Worm (Caenorhabditis elegans) whole organism, L2 larva: ENCODE data around the gene txdc-17.

Source experiments
- C34F6.9 ChIP-seq: fragments of 150-350 bp; optimal IDR thresholded peaks from 2 replicates; lab custom pipeline; 2014; ENCODE audit warnings: missing biosample characterization, missing genetic modification characterization
- F13H6.1 ChIP-seq: sonication (generic microtip); optimal IDR thresholded peaks from 2 replicates; lab custom pipeline; 2016; ENCODE audit warnings: missing genetic modification characterization, missing compliant biosample characterization
- R02D3.7 ChIP-seq: fragments of 150-350 bp; optimal IDR thresholded peaks from 2 replicates; lab custom pipeline; 2014; ENCODE audit warnings: missing biosample characterization, missing genetic modification characterization
- Y55F3AM.14 ChIP-seq: fragments of 200-800 bp; sonication (Bioruptor generic); optimal IDR thresholded peaks from 2 replicates; lab custom pipeline; 2018; ENCODE audit warnings: mild to moderate bottlenecking, missing genetic modification characterization, missing compliant biosample characterization
- ZK546.5 ChIP-seq: sonication (generic microtip); optimal IDR thresholded peaks from 2 replicates; lab custom pipeline; 2017; ENCODE audit warnings: missing biosample characterization, missing genetic modification characterization
- alr-1 ChIP-seq: fragments of 150-350 bp; optimal IDR thresholded peaks from 2 replicates; lab custom pipeline; 2014; ENCODE audit warnings: missing biosample characterization, missing genetic modification characterization
- aly-2 ChIP-seq: fragments of 150-350 bp; optimal IDR thresholded peaks from 2 replicates; lab custom pipeline; 2014; ENCODE audit warnings: missing biosample characterization, missing genetic modification characterization
- ama-1 ChIP-seq: fragments of 150-350 bp; optimal IDR thresholded peaks from 2 replicates; lab custom pipeline; 2018; ENCODE audit warnings: inconsistent platforms
- blmp-1 ChIP-seq: sonication (generic microtip); optimal IDR thresholded peaks from 2 replicates; lab custom pipeline; 2017; ENCODE audit warnings: missing genetic modification characterization, mild to moderate bottlenecking, missing compliant biosample characterization, antibody characterized with exemption, moderate library complexity; ENCODE audit not compliant: insufficient read depth
- ceh-16 ChIP-seq: fragments of 150-350 bp; optimal IDR thresholded peaks from 2 replicates; lab custom pipeline; 2014; ENCODE audit warnings: missing biosample characterization, missing genetic modification characterization
- ceh-82 ChIP-seq: fragments of 150-350 bp; optimal IDR thresholded peaks from 2 replicates; lab custom pipeline; 2014; ENCODE audit warnings: missing biosample characterization, missing genetic modification characterization
- crh-2 ChIP-seq: sonication (generic microtip); optimal IDR thresholded peaks from 2 replicates; lab custom pipeline; 2017; ENCODE audit warnings: missing biosample characterization, missing genetic modification characterization
- dmd-4 ChIP-seq: sonication (generic microtip); optimal IDR thresholded peaks from 2 replicates; lab custom pipeline; 2017; ENCODE audit warnings: missing biosample characterization, missing genetic modification characterization
- egl-27 ChIP-seq: sonication (generic microtip); optimal IDR thresholded peaks from 3 replicates; lab custom pipeline; 2017; ENCODE audit warnings: missing biosample characterization, missing genetic modification reagents, missing genetic modification characterization
- elt-1 ChIP-seq: fragments of 150-350 bp; optimal IDR thresholded peaks from 2 replicates; lab custom pipeline; 2014; ENCODE audit warnings: missing biosample characterization, missing genetic modification characterization
- elt-3 ChIP-seq: sonication (generic microtip); optimal IDR thresholded peaks from 2 replicates; lab custom pipeline; 2017; ENCODE audit warnings: missing biosample characterization, missing genetic modification characterization
- fos-1 ChIP-seq: fragments of 150-350 bp; optimal IDR thresholded peaks from 2 replicates; lab custom pipeline; 2014; ENCODE audit warnings: missing biosample characterization, missing genetic modification characterization
- gmeb-1 ChIP-seq: fragments of 150-350 bp; optimal IDR thresholded peaks from 2 replicates; lab custom pipeline; 2014; ENCODE audit warnings: missing biosample characterization, missing genetic modification characterization
- lin-11 ChIP-seq: fragments of 150-350 bp; sonication (generic microtip); optimal IDR thresholded peaks from 2 replicates; lab custom pipeline; 2014; ENCODE audit warnings: missing biosample characterization, missing genetic modification characterization, inconsistent platforms, mixed read lengths
- lin-13 ChIP-seq: fragments of 150-350 bp; optimal IDR thresholded peaks from 2 replicates; lab custom pipeline; 2014; ENCODE audit warnings: missing biosample characterization, missing genetic modification reagents, missing genetic modification characterization
- lin-39 ChIP-seq: fragments of 150-350 bp; optimal IDR thresholded peaks from 2 replicates; lab custom pipeline; 2014; ENCODE audit warnings: missing biosample characterization, missing genetic modification reagents, missing genetic modification characterization
- lsy-2 ChIP-seq, 2 experiments: fragments of 150-350 bp in 1 of 2; sonication (generic microtip) in 1 of 2; optimal IDR thresholded peaks; 2 replicates each; lab custom pipeline; 2014 to 2017; ENCODE audit warnings: missing biosample characterization in 2 of 2, missing genetic modification characterization in 2 of 2
- mab-5 ChIP-seq: fragments of 150-350 bp; optimal IDR thresholded peaks from 2 replicates; lab custom pipeline; 2014; ENCODE audit warnings: missing biosample characterization, missing genetic modification characterization
- mbf-1 ChIP-seq: sonication (generic microtip); optimal IDR thresholded peaks from 2 replicates; lab custom pipeline; 2017; ENCODE audit warnings: missing biosample characterization, missing genetic modification characterization
- mdl-1 ChIP-seq, 2 experiments: fragments of 150-350 bp in 1 of 2; sonication (generic microtip) in 1 of 2; optimal IDR thresholded peaks; 2 replicates each; lab custom pipeline; 2017; ENCODE audit warnings: missing biosample characterization in 2 of 2, missing genetic modification characterization in 2 of 2
- nhr-10 ChIP-seq: sonication (generic microtip); optimal IDR thresholded peaks from 2 replicates; lab custom pipeline; 2017; ENCODE audit warnings: missing biosample characterization, missing genetic modification characterization
- nhr-11 ChIP-seq: fragments of 150-350 bp; optimal IDR thresholded peaks from 2 replicates; lab custom pipeline; 2014; ENCODE audit warnings: missing biosample characterization, missing genetic modification characterization
- nhr-12 ChIP-seq: fragments of 150-350 bp; optimal IDR thresholded peaks from 2 replicates; lab custom pipeline; 2014; ENCODE audit warnings: missing biosample characterization, missing genetic modification characterization
- nhr-129 ChIP-seq: fragments of 150-350 bp; optimal IDR thresholded peaks from 2 replicates; lab custom pipeline; 2014; ENCODE audit warnings: missing biosample characterization, missing genetic modification characterization
- nhr-21 ChIP-seq: fragments of 150-350 bp; optimal IDR thresholded peaks from 2 replicates; lab custom pipeline; 2014; ENCODE audit warnings: missing biosample characterization, missing genetic modification characterization
- nhr-23 ChIP-seq: fragments of 150-350 bp; optimal IDR thresholded peaks from 2 replicates; lab custom pipeline; 2014; ENCODE audit warnings: missing biosample characterization, missing genetic modification reagents, missing genetic modification characterization
- nhr-237 ChIP-seq: fragments of 150-350 bp; optimal IDR thresholded peaks from 2 replicates; lab custom pipeline; 2014; ENCODE audit warnings: missing biosample characterization, missing genetic modification characterization
- nhr-25 ChIP-seq: fragments of 150-350 bp; sonication (generic microtip); optimal IDR thresholded peaks from 3 replicates; lab custom pipeline; 2014; ENCODE audit warnings: missing biosample characterization, missing genetic modification characterization
- nhr-6 ChIP-seq: fragments of 150-350 bp; optimal IDR thresholded peaks from 2 replicates; lab custom pipeline; 2014; ENCODE audit warnings: missing biosample characterization, missing genetic modification characterization
- nhr-77 ChIP-seq: fragments of 150-350 bp; optimal IDR thresholded peaks from 2 replicates; lab custom pipeline; 2014; ENCODE audit warnings: missing biosample characterization, missing genetic modification characterization
- peb-1 ChIP-seq: fragments of 150-350 bp; optimal IDR thresholded peaks from 2 replicates; lab custom pipeline; 2014; ENCODE audit warnings: missing biosample characterization, missing genetic modification characterization
- sem-4 ChIP-seq: fragments of 150-350 bp; optimal IDR thresholded peaks from 2 replicates; lab custom pipeline; 2014; ENCODE audit warnings: missing biosample characterization, missing genetic modification reagents, missing genetic modification characterization
- skn-1 ChIP-seq: sonication (generic microtip); optimal IDR thresholded peaks from 2 replicates; lab custom pipeline; 2017; ENCODE audit warnings: missing biosample characterization, missing genetic modification characterization
- sma-3 ChIP-seq: sonication (generic microtip); optimal IDR thresholded peaks from 2 replicates; lab custom pipeline; 2016; ENCODE audit warnings: missing genetic modification reagents, missing genetic modification characterization, missing compliant biosample characterization
- sma-9 ChIP-seq, 2 experiments: fragments of 150-350 bp in 1 of 2; sonication (generic microtip) in 1 of 2; optimal IDR thresholded peaks; 2 replicates each; lab custom pipeline; 2014 to 2016; ENCODE audit warnings: missing genetic modification characterization in 2 of 2, mild to moderate bottlenecking in 1 of 2, missing biosample characterization in 1 of 2, missing compliant biosample characterization in 1 of 2, missing genetic modification reagents in 1 of 2, moderate library complexity in 1 of 2
- snpc-4 ChIP-seq: fragments of 150-350 bp; optimal IDR thresholded peaks from 2 replicates; lab custom pipeline; 2014; ENCODE audit warnings: missing biosample characterization, missing genetic modification characterization
- unc-39 ChIP-seq: fragments of 150-350 bp; optimal IDR thresholded peaks from 2 replicates; lab custom pipeline; 2014; ENCODE audit warnings: missing biosample characterization, missing genetic modification characterization
- unc-55 ChIP-seq: fragments of 150-350 bp; sonication (generic microtip); optimal IDR thresholded peaks from 3 replicates; lab custom pipeline; 2014; ENCODE audit warnings: missing biosample characterization, missing genetic modification reagents, missing genetic modification characterization
- unc-62 ChIP-seq: fragments of 150-350 bp; optimal IDR thresholded peaks from 2 replicates; lab custom pipeline; 2014; ENCODE audit warnings: missing biosample characterization, missing genetic modification reagents, missing genetic modification characterization
- zag-1 ChIP-seq: fragments of 150-350 bp; optimal IDR thresholded peaks from 2 replicates; lab custom pipeline; 2014; ENCODE audit warnings: missing biosample characterization, missing genetic modification characterization
- ztf-1 ChIP-seq: fragments of 200-800 bp; sonication (Bioruptor generic); conservative IDR thresholded peaks from 2 replicates; pipeline ENCODE4 v1.3.6; 2022; ENCODE audit warnings: missing genetic modification characterization, missing compliant biosample characterization
- ztf-11 ChIP-seq: sonication (generic microtip); optimal IDR thresholded peaks from 2 replicates; lab custom pipeline; 2017; ENCODE audit warnings: missing biosample characterization, missing genetic modification characterization
- ztf-4 ChIP-seq: fragments of 150-350 bp; optimal IDR thresholded peaks from 2 replicates; lab custom pipeline; 2014; ENCODE audit warnings: missing biosample characterization, missing genetic modification characterization

The txdc-17 gene

DNA sequence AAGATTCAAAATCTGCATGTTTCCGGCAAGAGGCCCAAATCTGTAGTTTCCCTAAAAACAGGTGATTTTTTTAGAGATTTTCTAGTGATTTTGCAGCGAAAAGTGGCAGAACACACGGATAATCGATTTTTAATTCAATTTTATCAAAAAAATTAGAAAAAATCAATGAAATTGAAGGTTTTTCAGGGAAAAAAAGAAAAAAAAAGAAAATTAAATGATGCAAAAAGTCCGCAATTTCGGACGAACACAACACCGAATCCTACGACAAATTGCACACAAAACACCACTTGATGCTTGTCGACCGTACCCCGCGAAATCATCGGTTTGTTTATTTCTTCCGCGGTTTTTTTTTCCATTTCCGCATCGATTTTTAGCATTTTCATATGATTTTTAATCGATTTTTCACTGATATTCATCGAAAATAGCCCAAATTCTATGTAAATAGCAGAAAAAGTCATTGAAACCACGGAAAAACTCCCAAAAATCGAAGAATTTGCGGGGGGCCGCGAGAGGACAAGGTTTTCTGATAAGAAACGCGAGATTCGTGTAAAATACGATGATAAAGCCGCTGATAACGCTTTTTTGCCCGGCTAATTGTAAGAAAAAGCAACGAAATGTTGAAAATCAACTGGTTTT, 19.4 kb upstream of the txdc-17 start, which contains the start of gene tufm-1:
Gene tufm-1 (minus strand): TSS at position 51 of the 636 bp plus-strand sequence.
- peak; percentile 69 for TF ChIP-seq lin-13 (GFP tag; lab: Kevin White, UChicago)
- TF ChIP-seq mab-5 (tag; lab: Kevin White, UChicago): no peak
- no peak for TF ChIP-seq ceh-16 (tag; lab: Kevin White, UChicago)
- peak; percentile 45 for TF ChIP-seq crh-2 (tag; lab: Kevin White, UChicago)
- TF ChIP-seq skn-1: no peak
- TF ChIP-seq blmp-1 (tag; lab: Kevin White, UChicago): no peak
- TF ChIP-seq fos-1: peak; percentile 32
- peak; percentile 80 for TF ChIP-seq unc-55 (GFP tag; lab: Kevin White, UChicago)
- no peak for TF ChIP-seq ztf-1 (GFP tag; lab: Robert Waterston, UW)
- TF ChIP-seq nhr-237 (tag; lab: Kevin White, UChicago): no peak
- no peak for TF ChIP-seq nhr-11 (tag; lab: Kevin White, UChicago)
- no peak for TF ChIP-seq aly-2 (tag; lab: Kevin White, UChicago)
- TF ChIP-seq lsy-2 (tag; optimal IDR thresholded peaks at IDR 0.05; lab: Kevin White, UChicago): peak; percentile 85 to 97
- TF ChIP-seq nhr-6 (tag; lab: Kevin White, UChicago): no peak
- TF ChIP-seq nhr-23 (tag; lab: Kevin White, UChicago): no peak
- TF ChIP-seq nhr-10 (tag; lab: Kevin White, UChicago): no peak
- TF ChIP-seq unc-62 (GFP tag; lab: Kevin White, UChicago): no peak
- TF ChIP-seq nhr-77 (tag; lab: Kevin White, UChicago): no peak
- TF ChIP-seq zag-1 (tag; lab: Kevin White, UChicago): no peak
- no peak for TF ChIP-seq dmd-4 (tag; lab: Kevin White, UChicago)
- TF ChIP-seq nhr-25: peak; percentile 42
- no peak for TF ChIP-seq unc-39 (tag; lab: Kevin White, UChicago)
- no peak for TF ChIP-seq lin-39 (tag; lab: Kevin White, UChicago)
- TF ChIP-seq mdl-1 (tag; optimal IDR thresholded peaks at IDR 0.05; lab: Kevin White, UChicago): no peak
- no peak for TF ChIP-seq sma-3 (GFP tag; lab: Kevin White, UChicago)
- peak; percentile 49 for TF ChIP-seq nhr-129
- no peak for TF ChIP-seq elt-1 (tag; lab: Kevin White, UChicago)
- no peak for TF ChIP-seq lin-11 (tag; lab: Kevin White, UChicago)
- TF ChIP-seq nhr-21: no peak
- no peak for TF ChIP-seq mbf-1 (tag; lab: Kevin White, UChicago)
- no peak for TF ChIP-seq egl-27 (tag; lab: Kevin White, UChicago)
- no peak for TF ChIP-seq R02D3.7 (tag; lab: Kevin White, UChicago)
- no peak for TF ChIP-seq nhr-12
- no peak for TF ChIP-seq snpc-4 (tag; lab: Kevin White, UChicago)
- no peak for TF ChIP-seq ztf-11 (tag; lab: Kevin White, UChicago)
- no peak for TF ChIP-seq sma-9 (GFP tag; optimal IDR thresholded peaks at IDR 0.05; lab: Kevin White, UChicago)
- no peak for TF ChIP-seq sma-9 (tag; optimal IDR thresholded peaks at IDR 0.05; lab: Kevin White, UChicago)
- peak; percentile 47 for TF ChIP-seq gmeb-1 (tag; lab: Kevin White, UChicago)
- TF ChIP-seq F13H6.1 (tag; lab: Kevin White, UChicago): peak; percentile 17
- no peak for TF ChIP-seq peb-1 (tag; lab: Kevin White, UChicago)
- TF ChIP-seq Y55F3AM.14 (GFP tag; lab: Kevin White, UChicago): no peak
- no peak for TF ChIP-seq ceh-82 (tag; lab: Kevin White, UChicago)
- no peak for TF ChIP-seq alr-1 (tag; lab: Kevin White, UChicago)
- TF ChIP-seq C34F6.9: peak; percentile 78
- TF ChIP-seq ama-1 (lab: Kevin White, UChicago): no peak
- no peak for TF ChIP-seq sem-4 (tag; lab: Kevin White, UChicago)
- no peak for TF ChIP-seq ztf-4
- no peak for TF ChIP-seq ZK546.5 (tag; lab: Kevin White, UChicago)
- TF ChIP-seq elt-3 (tag; lab: Kevin White, UChicago): no peak
- TF ChIP-seq, all 48 proteins: peak for 10
